Worm (Caenorhabditis elegans) whole organism, L2 larva: ENCODE measurements around the gene ceh-86.
A peak's percentile ranks its signal among the peaks of the same experiment; 100 is the strongest.

ENCODE experiments used
- F13H6.1 ChIP-seq: sonication (generic microtip); optimal IDR thresholded peaks from 2 replicates; lab custom pipeline; 2016; ENCODE audit warnings: missing genetic modification characterization, missing compliant biosample characterization
- Y55F3AM.14 ChIP-seq: fragments of 200-800 bp; sonication (Bioruptor generic); optimal IDR thresholded peaks from 2 replicates; lab custom pipeline; 2018; ENCODE audit warnings: mild to moderate bottlenecking, missing genetic modification characterization, missing compliant biosample characterization
- alr-1 ChIP-seq: fragments of 150-350 bp; optimal IDR thresholded peaks from 2 replicates; lab custom pipeline; 2014; ENCODE audit warnings: missing biosample characterization, missing genetic modification characterization
- aly-2 ChIP-seq: fragments of 150-350 bp; optimal IDR thresholded peaks from 2 replicates; lab custom pipeline; 2014; ENCODE audit warnings: missing biosample characterization, missing genetic modification characterization
- ama-1 ChIP-seq: fragments of 150-350 bp; optimal IDR thresholded peaks from 2 replicates; lab custom pipeline; 2018; ENCODE audit warnings: inconsistent platforms
- blmp-1 ChIP-seq: sonication (generic microtip); optimal IDR thresholded peaks from 2 replicates; lab custom pipeline; 2017; ENCODE audit warnings: missing genetic modification characterization, mild to moderate bottlenecking, missing compliant biosample characterization, antibody characterized with exemption, moderate library complexity; ENCODE audit not compliant: insufficient read depth
- ceh-16 ChIP-seq: fragments of 150-350 bp; optimal IDR thresholded peaks from 2 replicates; lab custom pipeline; 2014; ENCODE audit warnings: missing biosample characterization, missing genetic modification characterization
- ceh-82 ChIP-seq: fragments of 150-350 bp; optimal IDR thresholded peaks from 2 replicates; lab custom pipeline; 2014; ENCODE audit warnings: missing biosample characterization, missing genetic modification characterization
- egl-27 ChIP-seq: sonication (generic microtip); optimal IDR thresholded peaks from 3 replicates; lab custom pipeline; 2017; ENCODE audit warnings: missing biosample characterization, missing genetic modification reagents, missing genetic modification characterization
- elt-1 ChIP-seq: fragments of 150-350 bp; optimal IDR thresholded peaks from 2 replicates; lab custom pipeline; 2014; ENCODE audit warnings: missing biosample characterization, missing genetic modification characterization
- fos-1 ChIP-seq: fragments of 150-350 bp; optimal IDR thresholded peaks from 2 replicates; lab custom pipeline; 2014; ENCODE audit warnings: missing biosample characterization, missing genetic modification characterization
- gmeb-1 ChIP-seq: fragments of 150-350 bp; optimal IDR thresholded peaks from 2 replicates; lab custom pipeline; 2014; ENCODE audit warnings: missing biosample characterization, missing genetic modification characterization
- lin-11 ChIP-seq: fragments of 150-350 bp; sonication (generic microtip); optimal IDR thresholded peaks from 2 replicates; lab custom pipeline; 2014; ENCODE audit warnings: missing biosample characterization, missing genetic modification characterization, inconsistent platforms, mixed read lengths
- lin-39 ChIP-seq: fragments of 150-350 bp; optimal IDR thresholded peaks from 2 replicates; lab custom pipeline; 2014; ENCODE audit warnings: missing biosample characterization, missing genetic modification reagents, missing genetic modification characterization
- lsy-2 ChIP-seq, 2 experiments: fragments of 150-350 bp in 1 of 2; sonication (generic microtip) in 1 of 2; optimal IDR thresholded peaks; 2 replicates each; lab custom pipeline; 2014 to 2017; ENCODE audit warnings: missing biosample characterization in 2 of 2, missing genetic modification characterization in 2 of 2
- mab-5 ChIP-seq: fragments of 150-350 bp; optimal IDR thresholded peaks from 2 replicates; lab custom pipeline; 2014; ENCODE audit warnings: missing biosample characterization, missing genetic modification characterization
- mdl-1 ChIP-seq, 2 experiments: fragments of 150-350 bp in 1 of 2; sonication (generic microtip) in 1 of 2; optimal IDR thresholded peaks; 2 replicates each; lab custom pipeline; 2017; ENCODE audit warnings: missing biosample characterization in 2 of 2, missing genetic modification characterization in 2 of 2
- nhr-10 ChIP-seq: sonication (generic microtip); optimal IDR thresholded peaks from 2 replicates; lab custom pipeline; 2017; ENCODE audit warnings: missing biosample characterization, missing genetic modification characterization
- nhr-12 ChIP-seq: fragments of 150-350 bp; optimal IDR thresholded peaks from 2 replicates; lab custom pipeline; 2014; ENCODE audit warnings: missing biosample characterization, missing genetic modification characterization
- nhr-21 ChIP-seq: fragments of 150-350 bp; optimal IDR thresholded peaks from 2 replicates; lab custom pipeline; 2014; ENCODE audit warnings: missing biosample characterization, missing genetic modification characterization
- nhr-23 ChIP-seq: fragments of 150-350 bp; optimal IDR thresholded peaks from 2 replicates; lab custom pipeline; 2014; ENCODE audit warnings: missing biosample characterization, missing genetic modification reagents, missing genetic modification characterization
- nhr-237 ChIP-seq: fragments of 150-350 bp; optimal IDR thresholded peaks from 2 replicates; lab custom pipeline; 2014; ENCODE audit warnings: missing biosample characterization, missing genetic modification characterization
- nhr-25 ChIP-seq: fragments of 150-350 bp; sonication (generic microtip); optimal IDR thresholded peaks from 3 replicates; lab custom pipeline; 2014; ENCODE audit warnings: missing biosample characterization, missing genetic modification characterization
- nhr-77 ChIP-seq: fragments of 150-350 bp; optimal IDR thresholded peaks from 2 replicates; lab custom pipeline; 2014; ENCODE audit warnings: missing biosample characterization, missing genetic modification characterization
- sem-4 ChIP-seq: fragments of 150-350 bp; optimal IDR thresholded peaks from 2 replicates; lab custom pipeline; 2014; ENCODE audit warnings: missing biosample characterization, missing genetic modification reagents, missing genetic modification characterization
- skn-1 ChIP-seq: sonication (generic microtip); optimal IDR thresholded peaks from 2 replicates; lab custom pipeline; 2017; ENCODE audit warnings: missing biosample characterization, missing genetic modification characterization
- sma-3 ChIP-seq: sonication (generic microtip); optimal IDR thresholded peaks from 2 replicates; lab custom pipeline; 2016; ENCODE audit warnings: missing genetic modification reagents, missing genetic modification characterization, missing compliant biosample characterization
- sma-9 ChIP-seq, 2 experiments: fragments of 150-350 bp in 1 of 2; sonication (generic microtip) in 1 of 2; optimal IDR thresholded peaks; 2 replicates each; lab custom pipeline; 2014 to 2016; ENCODE audit warnings: missing genetic modification characterization in 2 of 2, mild to moderate bottlenecking in 1 of 2, missing biosample characterization in 1 of 2, missing compliant biosample characterization in 1 of 2, missing genetic modification reagents in 1 of 2, moderate library complexity in 1 of 2
- snpc-4 ChIP-seq: fragments of 150-350 bp; optimal IDR thresholded peaks from 2 replicates; lab custom pipeline; 2014; ENCODE audit warnings: missing biosample characterization, missing genetic modification characterization
- unc-39 ChIP-seq: fragments of 150-350 bp; optimal IDR thresholded peaks from 2 replicates; lab custom pipeline; 2014; ENCODE audit warnings: missing biosample characterization, missing genetic modification characterization
- unc-55 ChIP-seq: fragments of 150-350 bp; sonication (generic microtip); optimal IDR thresholded peaks from 3 replicates; lab custom pipeline; 2014; ENCODE audit warnings: missing biosample characterization, missing genetic modification reagents, missing genetic modification characterization
- zag-1 ChIP-seq: fragments of 150-350 bp; optimal IDR thresholded peaks from 2 replicates; lab custom pipeline; 2014; ENCODE audit warnings: missing biosample characterization, missing genetic modification characterization
- ztf-1 ChIP-seq: fragments of 200-800 bp; sonication (Bioruptor generic); conservative IDR thresholded peaks from 2 replicates; pipeline ENCODE4 v1.3.6; 2022; ENCODE audit warnings: missing genetic modification characterization, missing compliant biosample characterization
- ztf-11 ChIP-seq: sonication (generic microtip); optimal IDR thresholded peaks from 2 replicates; lab custom pipeline; 2017; ENCODE audit warnings: missing biosample characterization, missing genetic modification characterization
- ztf-4 ChIP-seq: fragments of 150-350 bp; optimal IDR thresholded peaks from 2 replicates; lab custom pipeline; 2014; ENCODE audit warnings: missing biosample characterization, missing genetic modification characterization

The ceh-86 gene

ce11 chrII:2403984-2404383 is 27.9 kb downstream of the ceh-86 start, which contains the start of gene F16G10.1:
Gene F16G10.1 (plus strand): TSS chrII:2404284.
- TF ChIP-seq fos-1 (tag; lab: Kevin White, UChicago) (no peak), ceh-82 (tag; lab: Kevin White, UChicago) (no peak), sem-4 (tag; lab: Kevin White, UChicago) (no peak), ceh-16 (tag; lab: Kevin White, UChicago) (no peak), unc-39 (tag; lab: Kevin White, UChicago) (no peak), elt-1 (tag; lab: Kevin White, UChicago) (no peak), zag-1 (tag; lab: Kevin White, UChicago) (no peak), sma-3 (GFP tag; lab: Kevin White, UChicago) (no peak), skn-1 (no peak), nhr-10 (tag; lab: Kevin White, UChicago) (no peak), snpc-4 (tag; lab: Kevin White, UChicago) (no peak), mdl-1 (tag; optimal IDR thresholded peaks at IDR 0.05; lab: Kevin White, UChicago) (no peak)
- TF ChIP-seq, all 48 proteins: peak for 0

ce11 chrII:2399810-2400209 is 32.1 kb downstream of the ceh-86 start:
- TF ChIP-seq lin-39 (tag; lab: Kevin White, UChicago) (no peak), ama-1 (lab: Kevin White, UChicago) (no peak), skn-1 (no peak), aly-2 (no peak), nhr-21 (tag; lab: Kevin White, UChicago) (peak; percentile 77)

- TF ChIP-seq lsy-2 (tag; optimal IDR thresholded peaks at IDR 0.05; lab: Kevin White, UChicago) (no peak), nhr-77 (no peak), nhr-10 (tag; lab: Kevin White, UChicago) (no peak), blmp-1 (no peak), unc-55 (no peak)
These were observed 33.0 kb downstream of the ceh-86 start, which contains the start of gene F16G10.14 for ce11 chrII:2398884-2399283. Gene F16G10.14 (minus strand): TSS chrII:2398984.

ce11 chrII:2395864-2396263 is 36.0 kb downstream of the ceh-86 start, which contains the start of gene F16G10.13:
Gene F16G10.13 (minus strand): TSS chrII:2395964.
- no peak for TF ChIP-seq alr-1 (tag; lab: Kevin White, UChicago)
- no peak for TF ChIP-seq mab-5 (tag; lab: Kevin White, UChicago)
- TF ChIP-seq nhr-77: no peak
- TF ChIP-seq nhr-237 (tag; lab: Kevin White, UChicago): no peak
- TF ChIP-seq F13H6.1 (tag; lab: Kevin White, UChicago): no peak
- no peak for TF ChIP-seq nhr-21 (tag; lab: Kevin White, UChicago)
- no peak for TF ChIP-seq unc-39 (tag; lab: Kevin White, UChicago)
- TF ChIP-seq nhr-25 (tag; lab: Kevin White, UChicago): no peak
- TF ChIP-seq ztf-1 (GFP tag; lab: Robert Waterston, UW): no peak
- no peak for TF ChIP-seq nhr-12
- no peak for TF ChIP-seq ceh-16 (tag; lab: Kevin White, UChicago)
- TF ChIP-seq mdl-1 (tag; optimal IDR thresholded peaks at IDR 0.05; lab: Kevin White, UChicago): no peak
- no peak for TF ChIP-seq skn-1
- no peak for TF ChIP-seq gmeb-1 (tag; lab: Kevin White, UChicago)
- TF ChIP-seq egl-27 (tag; lab: Kevin White, UChicago): no peak
- no peak for TF ChIP-seq lin-39 (tag; lab: Kevin White, UChicago)
- no peak for TF ChIP-seq lin-11 (tag; lab: Kevin White, UChicago)
- no peak for TF ChIP-seq nhr-10 (tag; lab: Kevin White, UChicago)
- no peak for TF ChIP-seq ceh-82 (tag; lab: Kevin White, UChicago)

- TF ChIP-seq zag-1 (tag; lab: Kevin White, UChicago): no peak
- no peak for TF ChIP-seq sma-3 (GFP tag; lab: Kevin White, UChicago)
- no peak for TF ChIP-seq gmeb-1 (tag; lab: Kevin White, UChicago)
- TF ChIP-seq mab-5 (tag; lab: Kevin White, UChicago): no peak
- TF ChIP-seq unc-39 (tag; lab: Kevin White, UChicago): no peak
- TF ChIP-seq, all 48 proteins: peak for 0
These were observed 38.1 kb downstream of the ceh-86 start, which contains the start of gene F16G10.11 for ce11 chrII:2393821-2394220. Gene F16G10.11 (minus strand): TSS chrII:2393921.

ce11 chrII:2390884-2391283 is 41.0 kb downstream of the ceh-86 start, which contains the start of gene F16G10.10:
Gene F16G10.10 (minus strand): TSS chrII:2390984.
- no peak for TF ChIP-seq lin-11 (tag; lab: Kevin White, UChicago)
- no peak for TF ChIP-seq nhr-21 (tag; lab: Kevin White, UChicago)
- no peak for TF ChIP-seq alr-1 (tag; lab: Kevin White, UChicago)
- TF ChIP-seq lsy-2 (tag; optimal IDR thresholded peaks at IDR 0.05; lab: Kevin White, UChicago): no peak
- no peak for TF ChIP-seq snpc-4 (tag; lab: Kevin White, UChicago)
- TF ChIP-seq nhr-23 (tag; lab: Kevin White, UChicago): no peak
- TF ChIP-seq sma-9 (GFP tag; optimal IDR thresholded peaks at IDR 0.05; lab: Kevin White, UChicago): no peak
- no peak for TF ChIP-seq sma-9 (tag; optimal IDR thresholded peaks at IDR 0.05; lab: Kevin White, UChicago)
- TF ChIP-seq ztf-11: no peak
- no peak for TF ChIP-seq ztf-4
- no peak for TF ChIP-seq mdl-1 (tag; optimal IDR thresholded peaks at IDR 0.05; lab: Kevin White, UChicago)
- no peak for TF ChIP-seq Y55F3AM.14
- TF ChIP-seq zag-1 (tag; lab: Kevin White, UChicago): no peak
- no peak for TF ChIP-seq F13H6.1 (tag; lab: Kevin White, UChicago)
